Fruit fly (Drosophila melanogaster) whole organism, prepupa: ENCODE measurements around the gene slam.

Source experiments
- CG11294 ChIP-seq: fragments of 200-800 bp; sonication (Bioruptor generic); IDR thresholded peaks from 2 replicates; pipeline ENCODE4 v1.3.6; 2022; ENCODE audit warnings: missing biosample characterization, missing genetic modification characterization
- CG11762 ChIP-seq: fragments of 200-800 bp; sonication (Bioruptor generic); optimal IDR thresholded peaks from 3 replicates; lab custom pipeline; 2016; ENCODE audit warnings: missing biosample characterization, missing genetic modification characterization; ENCODE audit not compliant: insufficient read depth
- CG15336 ChIP-seq: fragments of 200-800 bp; sonication (Bioruptor generic); IDR thresholded peaks from 2 replicates; pipeline ENCODE4 v1.3.6; 2022; ENCODE audit warnings: missing biosample characterization, missing genetic modification characterization
- CG1621 ChIP-seq: fragments of 200-800 bp; sonication (Bioruptor generic); optimal IDR thresholded peaks from 3 replicates; lab custom pipeline; 2018; ENCODE audit warnings: missing biosample characterization, mild to moderate bottlenecking, missing genetic modification characterization
- CG16779 ChIP-seq: fragments of 200-800 bp; sonication (Bioruptor generic); optimal IDR thresholded peaks from 3 replicates; lab custom pipeline; 2017; ENCODE audit warnings: missing biosample characterization, mild to moderate bottlenecking, missing genetic modification characterization
- CG31627 ChIP-seq: fragments of 200-800 bp; sonication (Bioruptor generic); optimal IDR thresholded peaks from 3 replicates; lab custom pipeline; 2016; ENCODE audit warnings: missing biosample characterization, missing genetic modification characterization
- CG34406 ChIP-seq: fragments of 200-800 bp; sonication (Bioruptor generic); optimal IDR thresholded peaks from 3 replicates; lab custom pipeline; 2016; ENCODE audit warnings: missing biosample characterization, missing genetic modification characterization
- CG3919 ChIP-seq: fragments of 200-800 bp; sonication (Bioruptor generic); optimal IDR thresholded peaks from 3 replicates; lab custom pipeline; 2016; ENCODE audit warnings: missing biosample characterization, missing genetic modification characterization
- CG4318 ChIP-seq: fragments of 200-800 bp; sonication (Bioruptor generic); optimal IDR thresholded peaks from 3 replicates; lab custom pipeline; 2017; ENCODE audit warnings: missing biosample characterization, mild to moderate bottlenecking, missing genetic modification characterization
- CG6792 ChIP-seq: fragments of 200-800 bp; sonication (Bioruptor generic); optimal IDR thresholded peaks from 3 replicates; lab custom pipeline; 2016; ENCODE audit warnings: missing biosample characterization, missing genetic modification characterization
- CG6808 ChIP-seq: fragments of 200-800 bp; sonication (Bioruptor generic); optimal IDR thresholded peaks from 3 replicates; lab custom pipeline; 2017; ENCODE audit warnings: missing biosample characterization, missing genetic modification characterization, mild to moderate bottlenecking, moderate library complexity, missing genetic modification reagents
- CG6854 ChIP-seq: fragments of 200-800 bp; sonication (Bioruptor generic); optimal IDR thresholded peaks from 2 replicates; lab custom pipeline; 2017; ENCODE audit warnings: missing biosample characterization, mild to moderate bottlenecking, missing genetic modification characterization
- CG7368 ChIP-seq: fragments of 200-800 bp; sonication (Bioruptor generic); optimal IDR thresholded peaks from 3 replicates; lab custom pipeline; 2016; ENCODE audit warnings: missing biosample characterization, missing genetic modification characterization
- CG8119 ChIP-seq: fragments of 200-800 bp; sonication (Bioruptor generic); IDR thresholded peaks from 3 replicates; pipeline ENCODE4 v1.3.6; 2022; ENCODE audit warnings: missing biosample characterization, missing genetic modification characterization
- CG9139 ChIP-seq: fragments of 200-800 bp; sonication (Bioruptor generic); optimal IDR thresholded peaks from 3 replicates; lab custom pipeline; 2017; ENCODE audit warnings: missing biosample characterization, mild to moderate bottlenecking, missing genetic modification characterization
- Eip78C ChIP-seq: fragments of 200-800 bp; sonication (Bioruptor generic); peaks from one replicate; lab custom pipeline; 2016; ENCODE audit warnings: missing biosample characterization, missing genetic modification characterization
- Ets21C ChIP-seq: fragments of 200-800 bp; sonication (Bioruptor generic); optimal IDR thresholded peaks from 3 replicates; lab custom pipeline; 2016; ENCODE audit warnings: missing biosample characterization, missing genetic modification characterization
- Hr39 ChIP-seq: fragments of 200-800 bp; sonication (Bioruptor generic); optimal IDR thresholded peaks from 2 replicates; lab custom pipeline; 2016; ENCODE audit warnings: missing biosample characterization, missing genetic modification characterization
- Hr4 ChIP-seq: fragments of 200-800 bp; sonication (Bioruptor generic); optimal IDR thresholded peaks from 3 replicates; lab custom pipeline; 2016; ENCODE audit warnings: missing biosample characterization, missing genetic modification characterization
- Lpt ChIP-seq: fragments of 200-800 bp; sonication (Bioruptor generic); optimal IDR thresholded peaks from 3 replicates; lab custom pipeline; 2016; ENCODE audit warnings: missing biosample characterization, missing genetic modification characterization
- Met ChIP-seq: fragments of 200-800 bp; sonication (Bioruptor generic); optimal IDR thresholded peaks from 3 replicates; lab custom pipeline; 2016; ENCODE audit warnings: missing biosample characterization, missing genetic modification characterization
- OdsH ChIP-seq: fragments of 200-800 bp; sonication (Bioruptor generic); optimal IDR thresholded peaks from 3 replicates; lab custom pipeline; 2016; ENCODE audit warnings: missing biosample characterization, missing genetic modification characterization
- Sox14 ChIP-seq: fragments of 200-800 bp; sonication (Bioruptor generic); optimal IDR thresholded peaks from 3 replicates; lab custom pipeline; 2016; ENCODE audit warnings: missing biosample characterization, missing genetic modification characterization
- Sox15 ChIP-seq: fragments of 200-800 bp; sonication (Bioruptor generic); optimal IDR thresholded peaks from 3 replicates; lab custom pipeline; 2016; ENCODE audit warnings: missing biosample characterization, missing genetic modification characterization
- achi ChIP-seq: fragments of 200-800 bp; sonication (Bioruptor generic); optimal IDR thresholded peaks from 3 replicates; lab custom pipeline; 2016; ENCODE audit warnings: missing biosample characterization, missing genetic modification characterization
- cyc ChIP-seq: fragments of 200-800 bp; sonication (Bioruptor generic); optimal IDR thresholded peaks from 3 replicates; lab custom pipeline; 2016; ENCODE audit warnings: missing biosample characterization, missing genetic modification characterization
- dac ChIP-seq: fragments of 200-800 bp; sonication (Bioruptor generic); optimal IDR thresholded peaks from 2 replicates; lab custom pipeline; 2017; ENCODE audit warnings: missing biosample characterization, mild to moderate bottlenecking, missing genetic modification characterization
- dsx ChIP-seq: fragments of 200-800 bp; optimal IDR thresholded peaks from 3 replicates; lab custom pipeline; 2019; ENCODE audit warnings: missing biosample characterization, mild to moderate bottlenecking, missing genetic modification characterization, moderate library complexity; ENCODE audit not compliant: poor library complexity, severe bottlenecking
- eg ChIP-seq: fragments of 200-800 bp; sonication (Bioruptor generic); IDR thresholded peaks from 3 replicates; pipeline ENCODE4 v1.3.6; 2022; ENCODE audit warnings: missing biosample characterization, missing genetic modification characterization
- esn ChIP-seq: fragments of 200-800 bp; sonication (Bioruptor generic); optimal IDR thresholded peaks from 2 replicates; lab custom pipeline; 2016; ENCODE audit warnings: missing biosample characterization, mild to moderate bottlenecking, missing genetic modification characterization, moderate library complexity
- fd59A ChIP-seq: fragments of 200-800 bp; sonication (Bioruptor generic); optimal IDR thresholded peaks from 2 replicates; lab custom pipeline; 2017; ENCODE audit warnings: missing biosample characterization, mild to moderate bottlenecking, missing genetic modification characterization, missing genetic modification reagents
- fd85E ChIP-seq: fragments of 200-800 bp; sonication (Bioruptor generic); optimal IDR thresholded peaks from 3 replicates; lab custom pipeline; 2016; ENCODE audit warnings: missing biosample characterization, missing genetic modification characterization
- lz ChIP-seq: fragments of 200-800 bp; sonication (Bioruptor generic); optimal IDR thresholded peaks from 3 replicates; lab custom pipeline; 2016; ENCODE audit warnings: missing biosample characterization, missing genetic modification characterization
- net ChIP-seq: fragments of 200-800 bp; sonication (Bioruptor generic); optimal IDR thresholded peaks from 3 replicates; lab custom pipeline; 2016; ENCODE audit warnings: missing biosample characterization, missing genetic modification characterization
- salr ChIP-seq, 2 experiments: fragments of 200-800 bp; sonication (Bioruptor generic); optimal IDR thresholded peaks; 3 replicates each; lab custom pipeline; 2016 to 2018; ENCODE audit warnings: missing biosample characterization in 2 of 2, missing genetic modification characterization in 2 of 2, mild to moderate bottlenecking in 1 of 2
- spab ChIP-seq: fragments of 200-800 bp; sonication (Bioruptor generic); optimal IDR thresholded peaks from 2 replicates; lab custom pipeline; 2017; ENCODE audit warnings: missing biosample characterization, mild to moderate bottlenecking, missing genetic modification characterization, missing genetic modification reagents
- ss ChIP-seq, 2 experiments: fragments of 200-800 bp; sonication (Bioruptor generic); optimal IDR thresholded peaks; 2 replicates in 1 of 2; 3 replicates in 1 of 2; lab custom pipeline; 2017 to 2018; ENCODE audit warnings: mild to moderate bottlenecking in 2 of 2, missing biosample characterization in 2 of 2, missing genetic modification characterization in 2 of 2, moderate library complexity in 1 of 2
- svp ChIP-seq: fragments of 200-800 bp; sonication (Bioruptor generic); peaks from one replicate; lab custom pipeline; 2016; ENCODE audit warnings: missing biosample characterization, missing genetic modification characterization
- topi ChIP-seq: fragments of 200-800 bp; sonication (Bioruptor generic); optimal IDR thresholded peaks from 3 replicates; lab custom pipeline; 2016; ENCODE audit warnings: missing biosample characterization, missing genetic modification characterization
- vri ChIP-seq: fragments of 200-800 bp; sonication (Bioruptor generic); optimal IDR thresholded peaks from 3 replicates; lab custom pipeline; 2016; ENCODE audit warnings: missing biosample characterization, mild to moderate bottlenecking, missing genetic modification characterization

Gene slam

dm6 chr2L:6354231-6354630, 18.0 kb upstream of the slam start, which contains the start of gene ppk7:
TSS of gene ppk7 (minus strand) at chr2L:6354331.
- TF ChIP-seq OdsH, result no peak
- TF ChIP-seq fd85E (GFP tag; lab: Kevin White, UChicago), result no peak
- no peak for TF ChIP-seq salr (GFP tag; optimal IDR thresholded peaks at IDR 0.05; lab: Kevin White, UChicago)
- no peak for TF ChIP-seq Met (GFP tag; lab: Kevin White, UChicago)
- TF ChIP-seq CG6808 (GFP tag; lab: Kevin White, UChicago), result no peak
- TF ChIP-seq dac, result no peak
- no peak for TF ChIP-seq Sox14 (GFP tag; lab: Kevin White, UChicago)
- TF ChIP-seq esn (GFP tag; lab: Kevin White, UChicago), result no peak
- no peak for TF ChIP-seq dsx (GFP tag; lab: Kevin White, UChicago)
- TF ChIP-seq CG16779 (tag; lab: Kevin White, UChicago), result no peak
- TF ChIP-seq CG7368 (GFP tag; lab: Kevin White, UChicago), result no peak
- no peak for TF ChIP-seq CG1621 (tag; lab: Kevin White, UChicago)
- TF ChIP-seq achi (GFP tag; lab: Kevin White, UChicago), result no peak
- no peak for TF ChIP-seq net (GFP tag; lab: Kevin White, UChicago)

- TF ChIP-seq Eip78C (GFP tag; lab: Kevin White, UChicago), result no peak
- TF ChIP-seq lz (GFP tag; lab: Kevin White, UChicago), result no peak
- TF ChIP-seq CG11762 (GFP tag; lab: Kevin White, UChicago), result no peak
- no peak for TF ChIP-seq svp (GFP tag; lab: Kevin White, UChicago)
- no peak for TF ChIP-seq vri (GFP tag; lab: Kevin White, UChicago)
- no peak for TF ChIP-seq eg (GFP tag; lab: Robert Waterston, UW)
- no peak for TF ChIP-seq Hr39 (GFP tag; lab: Kevin White, UChicago)
- no peak for TF ChIP-seq CG9139
- no peak for TF ChIP-seq Ets21C (GFP tag; lab: Kevin White, UChicago)
- TF ChIP-seq Sox15, result no peak
- TF ChIP-seq, all 60 proteins: peak for 0
These were observed 17.5 kb upstream of the slam start, which contains the start of gene ppk14 for dm6 chr2L:6354656-6355055. TSS of gene ppk14 (plus strand) at chr2L:6354956.

- TF ChIP-seq spab (GFP tag; lab: Kevin White, UChicago) (no peak), Hr39 (GFP tag; lab: Kevin White, UChicago) (no peak), Lpt (GFP tag; lab: Kevin White, UChicago) (no peak), Sox15 (no peak), cyc (no peak), eg (GFP tag; lab: Robert Waterston, UW) (no peak), CG31627 (GFP tag; lab: Kevin White, UChicago) (no peak), fd59A (no peak), CG11294 (GFP tag; lab: Robert Waterston, UW) (no peak)
- TF ChIP-seq, all 60 proteins: peak for 0
These were observed 16.1 kb upstream of the slam start for dm6 chr2L:6356134-6356533.

dm6 chr2L:6356686-6357362, 15.4 kb upstream of the slam start:
- TF ChIP-seq CG6792 (GFP tag; lab: Kevin White, UChicago) (no peak), Sox14 (GFP tag; lab: Kevin White, UChicago) (no peak), CG3919 (peak; percentile 60), esn (GFP tag; lab: Kevin White, UChicago) (no peak), Eip78C (GFP tag; lab: Kevin White, UChicago) (peak; percentile 74), CG1621 (tag; lab: Kevin White, UChicago) (no peak), ss (GFP tag; optimal IDR thresholded peaks at IDR 0.05; lab: Kevin White, UChicago) (peak in 1 of 2 experiments; percentile 3), CG8119 (GFP tag; lab: Robert Waterston, UW) (no peak), CG7368 (GFP tag; lab: Kevin White, UChicago) (no peak), CG15336 (GFP tag; lab: Robert Waterston, UW) (0 out of 2 replicates have a peak, but pooled peaks have one; percentile 10), CG6854 (GFP tag; lab: Kevin White, UChicago) (no peak), topi (GFP tag; lab: Kevin White, UChicago) (peak; percentile 5), salr (GFP tag; optimal IDR thresholded peaks at IDR 0.05; lab: Kevin White, UChicago) (peak in 1 of 2 experiments; percentile 1), CG11762 (GFP tag; lab: Kevin White, UChicago) (no peak), CG6808 (GFP tag; lab: Kevin White, UChicago) (no peak), Hr4 (GFP tag; lab: Kevin White, UChicago) (peak; percentile 29), CG34406 (GFP tag; lab: Kevin White, UChicago) (no peak), spab (GFP tag; lab: Kevin White, UChicago) (no peak), Ets21C (GFP tag; lab: Kevin White, UChicago) (no peak), CG9139 (no peak), svp (GFP tag; lab: Kevin White, UChicago) (peak; percentile 30), fd85E (GFP tag; lab: Kevin White, UChicago) (no peak), CG4318 (GFP tag; lab: Kevin White, UChicago) (no peak), CG31627 (GFP tag; lab: Kevin White, UChicago) (no peak)
